Fruit fly (Drosophila melanogaster) whole organism, embryonic: ENCODE results near the gene mTTF.
A peak's percentile ranks its signal among the peaks of the same experiment; 100 is the strongest.

ENCODE experiments used
- CG11093 ChIP-seq: fragments of 200-800 bp; sonication (Bioruptor generic); IDR thresholded peaks from 3 replicates; pipeline ENCODE4 v1.3.6; 2022; ENCODE audit warnings: missing biosample characterization, missing genetic modification characterization
- CG11696 ChIP-seq: fragments of 200-800 bp; sonication (Bioruptor generic); IDR thresholded peaks from 2 replicates; pipeline ENCODE4 v1.3.6; 2022; ENCODE audit warnings: missing biosample characterization, missing genetic modification characterization
- CG12104 ChIP-seq: fragments of 200-800 bp; sonication (Bioruptor generic); optimal IDR thresholded peaks from 3 replicates; lab custom pipeline; 2016; ENCODE audit warnings: missing biosample characterization, missing genetic modification characterization
- CG14441 ChIP-seq: fragments of 200-800 bp; sonication (Bioruptor generic); IDR thresholded peaks from 2 replicates; pipeline ENCODE4 v1.3.6; 2022; ENCODE audit warnings: missing biosample characterization, missing genetic modification characterization
- CG15073 ChIP-seq: fragments of 200-800 bp; sonication (Bioruptor generic); optimal IDR thresholded peaks from 2 replicates; lab custom pipeline; 2016; ENCODE audit warnings: missing biosample characterization, missing genetic modification characterization
- CG15269 ChIP-seq: fragments of 200-800 bp; sonication (Bioruptor generic); optimal IDR thresholded peaks from 2 replicates; lab custom pipeline; 2018; ENCODE audit warnings: missing biosample characterization, mild to moderate bottlenecking, missing genetic modification characterization, moderate library complexity
- CG1603 ChIP-seq: fragments of 200-800 bp; sonication (Bioruptor generic); optimal IDR thresholded peaks from 2 replicates; lab custom pipeline; 2019; ENCODE audit warnings: missing biosample characterization, mild to moderate bottlenecking, missing genetic modification characterization, moderate library complexity
- CG16813 ChIP-seq: fragments of 200-800 bp; sonication (Bioruptor generic); IDR thresholded peaks from 3 replicates; pipeline ENCODE4 v1.3.6; 2022; ENCODE audit warnings: missing biosample characterization, missing genetic modification characterization; ENCODE audit not compliant: partially characterized antibody
- CG17612 ChIP-seq: fragments of 200-800 bp; sonication (Bioruptor generic); IDR thresholded peaks from 2 replicates; pipeline ENCODE4 v1.3.6; 2022; ENCODE audit warnings: missing biosample characterization, missing genetic modification characterization
- CG2120 ChIP-seq: fragments of 200-800 bp; sonication (Bioruptor generic); optimal IDR thresholded peaks from 3 replicates; lab custom pipeline; 2016; ENCODE audit warnings: missing biosample characterization, missing genetic modification characterization
- CG32767 ChIP-seq: fragments of 200-800 bp; sonication (Bioruptor generic); IDR thresholded peaks from 2 replicates; pipeline ENCODE4 v1.3.6; 2022; ENCODE audit warnings: missing biosample characterization, missing genetic modification characterization
- CG3281 ChIP-seq: fragments of 200-800 bp; sonication (Bioruptor generic); optimal IDR thresholded peaks from 3 replicates; lab custom pipeline; 2017; ENCODE audit warnings: missing biosample characterization, mild to moderate bottlenecking, missing genetic modification characterization
- CG4617 ChIP-seq: fragments of 200-800 bp; sonication (Bioruptor generic); optimal IDR thresholded peaks from 3 replicates; lab custom pipeline; 2016; ENCODE audit warnings: missing biosample characterization, missing genetic modification characterization, borderline replicate concordance
- CG6175 ChIP-seq: fragments of 200-800 bp; sonication (Bioruptor generic); IDR thresholded peaks from 3 replicates; pipeline ENCODE4 v1.3.6; 2022; ENCODE audit warnings: missing biosample characterization, missing genetic modification characterization
- CG6254 ChIP-seq: fragments of 200-800 bp; sonication (Bioruptor generic); optimal IDR thresholded peaks from 3 replicates; lab custom pipeline; 2017; ENCODE audit warnings: mild to moderate bottlenecking, missing biosample characterization, missing genetic modification reagents, missing genetic modification characterization
- CG7839 ChIP-seq: fragments of 200-800 bp; sonication (Bioruptor generic); optimal IDR thresholded peaks from 3 replicates; lab custom pipeline; 2018; ENCODE audit warnings: missing biosample characterization, mild to moderate bottlenecking, missing genetic modification characterization, moderate library complexity
- CG7928 ChIP-seq: fragments of 200-800 bp; sonication (Bioruptor generic); optimal IDR thresholded peaks from 2 replicates; lab custom pipeline; 2017; ENCODE audit warnings: missing biosample characterization, mild to moderate bottlenecking, missing genetic modification characterization
- CG8290 ChIP-seq, 3 experiments: fragments of 200-800 bp; sonication (Bioruptor generic); optimal IDR thresholded peaks; 2 replicates each; lab custom pipeline; 2016 to 2019; ENCODE audit warnings: missing biosample characterization in 3 of 3, missing genetic modification characterization in 3 of 3, mild to moderate bottlenecking in 2 of 3, moderate library complexity in 1 of 3
- CG9609 ChIP-seq: fragments of 200-800 bp; sonication (Bioruptor generic); optimal IDR thresholded peaks from 3 replicates; lab custom pipeline; 2016; ENCODE audit warnings: missing biosample characterization, missing genetic modification characterization
- CG9876 ChIP-seq: fragments of 200-800 bp; sonication (Bioruptor generic); optimal IDR thresholded peaks from 2 replicates; lab custom pipeline; 2016; ENCODE audit warnings: missing biosample characterization, missing genetic modification characterization
- Camta ChIP-seq: fragments of 200-800 bp; sonication (Bioruptor generic); optimal IDR thresholded peaks from 2 replicates; lab custom pipeline; 2016; ENCODE audit warnings: missing biosample characterization, missing genetic modification characterization
- Doc3 ChIP-seq: fragments of 200-800 bp; sonication (Bioruptor generic); IDR thresholded peaks from 3 replicates; pipeline ENCODE4 v1.3.6; 2022; ENCODE audit warnings: missing biosample characterization, missing genetic modification characterization; ENCODE audit not compliant: partially characterized antibody
- Side ChIP-seq: fragments of 200-800 bp; sonication (Bioruptor generic); optimal IDR thresholded peaks from 2 replicates; lab custom pipeline; 2016; ENCODE audit warnings: missing biosample characterization, missing genetic modification characterization
- Sry-β ChIP-seq: fragments of 200-800 bp; sonication (Bioruptor generic); optimal IDR thresholded peaks from 2 replicates; lab custom pipeline; 2018; ENCODE audit warnings: missing biosample characterization, mild to moderate bottlenecking, missing genetic modification characterization, moderate library complexity
- Taf1 ChIP-seq: fragments of 200-800 bp; sonication (Bioruptor generic); IDR thresholded peaks from 2 replicates; pipeline ENCODE4 v1.3.6; 2022; ENCODE audit warnings: missing biosample characterization, missing genetic modification characterization
- YL-1 ChIP-seq: fragments of 200-800 bp; sonication (Bioruptor generic); optimal IDR thresholded peaks from 3 replicates; lab custom pipeline; 2017; ENCODE audit warnings: missing biosample characterization, mild to moderate bottlenecking, missing genetic modification characterization
- abd-A ChIP-seq: fragments of 200-800 bp; sonication (Bioruptor generic); optimal IDR thresholded peaks from 3 replicates; lab custom pipeline; 2019; ENCODE audit warnings: missing biosample characterization, mild to moderate bottlenecking, missing genetic modification characterization, moderate library complexity
- amos ChIP-seq: fragments of 200-800 bp; sonication (Bioruptor generic); IDR thresholded peaks from 2 replicates; pipeline ENCODE4 v1.3.6; 2022; ENCODE audit warnings: missing biosample characterization, missing genetic modification characterization; ENCODE audit not compliant: partially characterized antibody
- bbx ChIP-seq: fragments of 200-800 bp; sonication (Bioruptor generic); IDR thresholded peaks from 2 replicates; pipeline ENCODE4 v1.3.6; 2022; ENCODE audit warnings: missing biosample characterization, missing genetic modification characterization; ENCODE audit not compliant: partially characterized antibody
- cato ChIP-seq: fragments of 200-800 bp; sonication (Bioruptor generic); optimal IDR thresholded peaks from 2 replicates; lab custom pipeline; 2016; ENCODE audit warnings: missing biosample characterization, missing genetic modification characterization, borderline replicate concordance
- caup ChIP-seq: fragments of 200-800 bp; sonication (Bioruptor generic); optimal IDR thresholded peaks from 3 replicates; lab custom pipeline; 2017; ENCODE audit warnings: missing biosample characterization, mild to moderate bottlenecking, missing genetic modification characterization, moderate library complexity; ENCODE audit not compliant: severe bottlenecking
- chm ChIP-seq: fragments of 200-800 bp; sonication (Bioruptor generic); IDR thresholded peaks from 2 replicates; pipeline ENCODE4 v1.3.6; 2022; ENCODE audit warnings: missing biosample characterization, missing genetic modification characterization
- corto ChIP-seq: fragments of 200-800 bp; sonication (Bioruptor generic); optimal IDR thresholded peaks from 2 replicates; lab custom pipeline; 2016; ENCODE audit warnings: missing biosample characterization, mild to moderate bottlenecking, missing genetic modification characterization, moderate library complexity
- dmrt11E ChIP-seq: fragments of 200-800 bp; sonication (Bioruptor generic); optimal IDR thresholded peaks from 3 replicates; lab custom pipeline; 2018; ENCODE audit warnings: missing biosample characterization, mild to moderate bottlenecking, missing genetic modification characterization, moderate library complexity
- en ChIP-seq: fragments of 200-800 bp; sonication (Bioruptor generic); optimal IDR thresholded peaks from 2 replicates; lab custom pipeline; 2016; ENCODE audit warnings: missing biosample characterization, missing genetic modification characterization
- fu2 ChIP-seq: fragments of 200-800 bp; sonication (Bioruptor generic); optimal IDR thresholded peaks from 2 replicates; lab custom pipeline; 2016; ENCODE audit warnings: missing biosample characterization, missing genetic modification characterization
- hkb ChIP-seq, 2 experiments: fragments of 200-800 bp in 1 of 2; fragments of >200 bp in 1 of 2; sonication (Bioruptor generic) in 1 of 2; IDR thresholded peaks in 1 of 2; optimal IDR thresholded peaks in 1 of 2; 2 replicates each; pipeline versions ENCODE4 v1.3.6 to Lab custom; 2017 to 2022; ENCODE audit warnings: missing biosample characterization in 1 of 2, missing genetic modification characterization in 1 of 2
- ind ChIP-seq: fragments of 200-800 bp; sonication (Bioruptor generic); optimal IDR thresholded peaks from 3 replicates; lab custom pipeline; 2016; ENCODE audit warnings: missing biosample characterization, missing genetic modification characterization
- mld ChIP-seq: fragments of 200-800 bp; sonication (Bioruptor generic); IDR thresholded peaks from 3 replicates; pipeline ENCODE4 v1.3.6; 2022; ENCODE audit warnings: missing biosample characterization, missing genetic modification characterization; ENCODE audit not compliant: partially characterized antibody
- odd ChIP-seq: fragments of 200-800 bp; sonication (Bioruptor generic); optimal IDR thresholded peaks from 2 replicates; lab custom pipeline; 2017; ENCODE audit warnings: missing biosample characterization, mild to moderate bottlenecking, missing genetic modification characterization
- org-1 ChIP-seq: fragments of 200-800 bp; sonication (Bioruptor generic); optimal IDR thresholded peaks from 2 replicates; lab custom pipeline; 2017; ENCODE audit warnings: missing biosample characterization, missing genetic modification characterization
- pros ChIP-seq: fragments of 200-800 bp; sonication (Bioruptor generic); optimal IDR thresholded peaks from 3 replicates; lab custom pipeline; 2019; ENCODE audit warnings: missing biosample characterization, mild to moderate bottlenecking, missing genetic modification characterization, moderate library complexity
- repo ChIP-seq: fragments of 200-800 bp; sonication (Bioruptor generic); optimal IDR thresholded peaks from 2 replicates; lab custom pipeline; 2016; ENCODE audit warnings: missing biosample characterization, missing genetic modification characterization
- shn ChIP-seq: fragments of 200-800 bp; sonication (Bioruptor generic); optimal IDR thresholded peaks from 3 replicates; lab custom pipeline; 2016; ENCODE audit warnings: missing biosample characterization, missing genetic modification characterization
- sisA ChIP-seq: fragments of 200-800 bp; sonication (Bioruptor generic); IDR thresholded peaks from 2 replicates; pipeline ENCODE4 v1.3.6; 2022; ENCODE audit warnings: missing biosample characterization, missing genetic modification characterization
- stwl ChIP-seq: fragments of 200-800 bp; sonication (Bioruptor generic); optimal IDR thresholded peaks from 3 replicates; lab custom pipeline; 2018; ENCODE audit warnings: missing biosample characterization, mild to moderate bottlenecking, missing genetic modification characterization, moderate library complexity
- toy ChIP-seq: fragments of 200-800 bp; sonication (Bioruptor generic); IDR thresholded peaks from 2 replicates; pipeline ENCODE4 v1.3.6; 2022; ENCODE audit warnings: missing biosample characterization, missing genetic modification characterization
- zen2 ChIP-seq: fragments of 200-800 bp; sonication (Bioruptor generic); IDR thresholded peaks from 3 replicates; pipeline ENCODE4 v1.3.6; 2022; ENCODE audit warnings: missing biosample characterization, missing genetic modification characterization; ENCODE audit not compliant: partially characterized antibody

The mTTF gene

DNA sequence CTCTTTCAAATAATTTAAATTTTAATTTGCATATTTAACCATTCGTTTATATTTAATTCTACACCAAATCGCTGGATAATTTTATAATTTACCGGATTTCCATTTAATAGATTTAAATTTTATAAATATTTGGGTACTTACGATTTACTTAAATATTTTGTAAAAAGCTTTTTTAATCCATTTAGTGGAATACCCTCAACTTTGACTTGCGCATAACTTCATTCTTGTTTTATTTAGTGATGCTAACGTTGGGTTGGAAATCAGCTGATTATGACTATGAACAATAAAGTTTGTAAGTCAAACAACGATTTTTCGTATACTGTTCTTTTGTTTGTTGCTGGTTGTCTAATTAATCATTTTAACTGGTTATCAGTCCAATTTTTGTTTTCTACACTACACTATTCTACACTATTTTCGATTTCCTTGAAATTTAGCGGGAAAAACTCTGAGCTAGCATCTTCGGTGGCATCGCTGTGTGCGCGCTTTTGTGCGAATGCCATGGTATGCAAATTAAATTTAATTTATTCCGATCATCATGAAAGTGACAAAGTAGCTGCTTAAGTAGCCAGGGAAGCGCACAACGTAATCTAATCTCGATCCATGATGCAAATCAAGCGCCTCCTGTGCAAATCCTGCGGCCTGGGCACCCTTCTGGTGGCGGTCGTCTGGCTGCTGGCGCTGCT lies 10.3 kb upstream of the mTTF start, which contains the start of gene Pgant35A (continued):
- TF ChIP-seq amos (GFP tag; lab: Robert Waterston, UW) (no peak), bbx (GFP tag; lab: Robert Waterston, UW) (no peak), CG4617 (peak; percentile 69), odd (GFP tag; lab: Kevin White, UChicago) (no peak), ind (GFP tag; lab: Kevin White, UChicago) (no peak), repo (GFP tag; lab: Kevin White, UChicago) (no peak), CG32767 (GFP tag; lab: Robert Waterston, UW) (peak; percentile 13; the same call in 1 of the 2 replicates), YL-1 (GFP tag; lab: Kevin White, UChicago) (peak; percentile 39), zen2 (GFP tag; lab: Robert Waterston, UW) (no peak), cato (no peak), stwl (peak; percentile 25), CG6254 (GFP tag; lab: Kevin White, UChicago) (no peak), dmrt11E (tag; lab: Kevin White, UChicago) (no peak), fu2 (GFP tag; lab: Kevin White, UChicago) (peak; percentile 28), toy (no peak), caup (no peak), org-1 (GFP tag; lab: Kevin White, UChicago) (no peak), abd-A (tag; lab: Kevin White, UChicago) (peak; percentile 74), CG16813 (no peak), CG2120 (GFP tag; lab: Kevin White, UChicago) (peak; percentile 78), CG6175 (no peak), shn (GFP tag; lab: Kevin White, UChicago) (peak; percentile 25), pros (GFP tag; lab: Kevin White, UChicago) (no peak), en (GFP tag; lab: Kevin White, UChicago) (no peak), CG15269 (tag; lab: Kevin White, UChicago) (peak; percentile 51), CG11696 (no peak), mld (GFP tag; lab: Robert Waterston, UW) (no peak), CG12104 (no peak), Doc3 (GFP tag; lab: Robert Waterston, UW) (no peak), Side (GFP tag; lab: Kevin White, UChicago) (peak; percentile 11), CG8290 (GFP tag; optimal IDR thresholded peaks at IDR 0.05; lab: Kevin White, UChicago) (no peak), CG8290 (tag; optimal IDR thresholded peaks at IDR 0.05; lab: Kevin White, UChicago) (peak in 1 of 2 experiments; percentile 37), CG7839 (peak; percentile 42), CG17612 (GFP tag; lab: Robert Waterston, UW) (no peak), CG1603 (tag; lab: Kevin White, UChicago) (peak; percentile 56), CG7928 (GFP tag; lab: Kevin White, UChicago) (no peak), CG14441 (GFP tag; lab: Robert Waterston, UW) (no peak), Camta (GFP tag; lab: Kevin White, UChicago) (no peak), chm (GFP tag; lab: Robert Waterston, UW) (no peak), corto (GFP tag; lab: Kevin White, UChicago) (no peak), CG9609 (peak; percentile 52), Sry-β (peak; percentile 99), CG9876 (GFP tag; lab: Kevin White, UChicago) (no peak), CG3281 (GFP tag; lab: Kevin White, UChicago) (no peak), hkb (optimal IDR thresholded peaks at IDR 0.05; lab: Kevin White, UChicago) (peak; percentile 9), hkb (GFP tag; IDR thresholded peaks at IDR 0.05; lab: Robert Waterston, UW) (no peak), Taf1 (GFP tag; lab: Robert Waterston, UW) (no peak), CG15073 (GFP tag; lab: Kevin White, UChicago) (no peak), CG11093 (GFP tag; lab: Robert Waterston, UW) (no peak), sisA (GFP tag; lab: Robert Waterston, UW) (no peak)
